Fruit fly (Drosophila melanogaster): ENCODE results near the gene RanBP3.
A peak's percentile ranks its signal among the peaks of the same experiment; 100 is the strongest.

RanBP3 gene

DNA sequence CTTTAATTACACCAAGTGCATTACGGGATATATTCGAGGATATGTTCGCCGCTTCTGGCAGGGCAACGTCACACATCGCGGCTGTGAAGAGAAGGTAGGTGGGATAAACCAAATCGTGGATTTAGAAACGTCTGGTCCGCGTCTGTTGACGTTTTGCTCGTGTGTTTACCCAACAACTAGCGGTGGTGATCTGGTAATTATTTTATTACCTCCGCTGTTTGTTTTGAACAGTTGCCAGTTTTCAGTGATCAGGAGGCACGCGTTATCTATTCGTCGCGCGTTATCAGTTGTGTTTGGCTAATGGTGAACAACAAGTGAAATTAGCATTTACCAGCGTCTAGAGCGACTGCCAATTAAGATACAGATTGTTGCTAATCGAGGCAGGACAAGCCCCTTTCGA, 23.6 kb downstream of the RanBP3 start (continued):
- TF ChIP-seq CG1233 (GFP tag; optimal IDR thresholded peaks at IDR 0.05) (peak; percentile 68), aop (GFP tag; IDR thresholded peaks at IDR 0.05) (no peak), ssp (GFP tag; IDR thresholded peaks at IDR 0.05) (no peak), CG8765 (GFP tag; IDR thresholded peaks at IDR 0.05) (no peak), CG6689 (GFP tag; IDR thresholded peaks at IDR 0.05) (no peak), Dad (GFP tag; optimal IDR thresholded peaks at IDR 0.05) (no peak), ab (GFP tag; optimal IDR thresholded peaks at IDR 0.05) (no peak), sug (tag; optimal IDR thresholded peaks at IDR 0.05) (peak; percentile 64), CG11093 (GFP tag; IDR thresholded peaks at IDR 0.05) (no peak), CG10267 (tag; optimal IDR thresholded peaks at IDR 0.05) (no peak), gcm2 (GFP tag; optimal IDR thresholded peaks at IDR 0.05) (no peak), pb (GFP tag; optimal IDR thresholded peaks at IDR 0.05) (no peak), lbe (GFP tag; optimal IDR thresholded peaks at IDR 0.05) (no peak), nerfin-2 (GFP tag; IDR thresholded peaks at IDR 0.05; ENCODE audit: partially characterized antibody) (no peak), CG10959 (GFP tag; IDR thresholded peaks at IDR 0.05) (no peak), CG2129 (GFP tag; IDR thresholded peaks at IDR 0.05; ENCODE audit: partially characterized antibody) (no peak), CG15514 (GFP tag; optimal IDR thresholded peaks at IDR 0.05) (peak; percentile 62), CG17829 (tag; optimal IDR thresholded peaks at IDR 0.05) (no peak), cas (GFP tag; IDR thresholded peaks at IDR 0.05) (no peak), CG4854 (GFP tag; optimal IDR thresholded peaks at IDR 0.05) (peak; percentile 19), Sry-β (GFP tag; optimal IDR thresholded peaks at IDR 0.05) (no peak), CG30020 (tag; optimal IDR thresholded peaks at IDR 0.05) (no peak), HLH3B (GFP tag; IDR thresholded peaks at IDR 0.05) (no peak; the same call in 1 of the 2 replicates), CG17802 (tag; optimal IDR thresholded peaks at IDR 0.05) (no peak), ATbp (GFP tag; optimal IDR thresholded peaks at IDR 0.05) (peak; percentile 54), CG17359 (tag; optimal IDR thresholded peaks at IDR 0.05) (peak; percentile 8), CG6175 (GFP tag; IDR thresholded peaks at IDR 0.05) (no peak), CG8089 (GFP tag; optimal IDR thresholded peaks at IDR 0.05) (no peak), C15 (GFP tag; IDR thresholded peaks at IDR 0.05) (no peak), CG17186 (GFP tag; optimal IDR thresholded peaks at IDR 0.05) (no peak), tin (GFP tag; optimal IDR thresholded peaks at IDR 0.05) (no peak), vfl (GFP tag; optimal IDR thresholded peaks at IDR 0.05) (peak; percentile 3), caup (GFP tag; optimal IDR thresholded peaks at IDR 0.05; ENCODE audit: severe bottlenecking) (peak; percentile 78), CG6254 (GFP tag; optimal IDR thresholded peaks at IDR 0.05) (no peak), bab2 (GFP tag; optimal IDR thresholded peaks at IDR 0.05) (no peak), CG14014 (GFP tag; IDR thresholded peaks at IDR 0.05) (no peak; the same call in 1 of the 2 replicates), CG7745 (tag; optimal IDR thresholded peaks at IDR 0.05) (no peak), CG10274 (GFP tag; optimal IDR thresholded peaks at IDR 0.05) (peak; percentile 4), CG8290 (GFP tag; optimal IDR thresholded peaks at IDR 0.05) (no peak), CG8290 (tag; optimal IDR thresholded peaks at IDR 0.05) (peak in 1 of 2 experiments; percentile 78), Nf-YA (GFP tag; IDR thresholded peaks at IDR 0.05) (no peak), az2 (GFP tag; optimal IDR thresholded peaks at IDR 0.05) (no peak), Neu2 (GFP tag; optimal IDR thresholded peaks at IDR 0.05; ENCODE audit: borderline replicate concordance) (no peak), CG15269 (tag; optimal IDR thresholded peaks at IDR 0.05) (peak; percentile 27), da (GFP tag; optimal IDR thresholded peaks at IDR 0.05) (no peak), Usf (GFP tag; optimal IDR thresholded peaks at IDR 0.05) (no peak), CG5953 (GFP tag; IDR thresholded peaks at IDR 0.05) (no peak), Sin3A (optimal IDR thresholded peaks at IDR 0.05) (no peak), CG16813 (GFP tag; IDR thresholded peaks at IDR 0.05; ENCODE audit: partially characterized antibody) (no peak), CG12744 (GFP tag; optimal IDR thresholded peaks at IDR 0.05) (no peak), bowl (GFP tag; IDR thresholded peaks at IDR 0.05) (no peak), zfh2 (GFP tag; optimal IDR thresholded peaks at IDR 0.05) (no peak), NC2α (GFP tag; optimal IDR thresholded peaks at IDR 0.05) (no peak)
